Worm (Caenorhabditis elegans): ENCODE data around the gene clec-5.

clec-5 gene

ce11 chrIII:4905405-4905804, 22.0 kb upstream of the clec-5 start, which contains the start of gene F26F4.8:
Gene F26F4.8 (minus strand): TSS chrIII:4905473.
- TF ChIP-seq B0310.2 (tag; optimal IDR thresholded peaks at IDR 0.05) = no peak
- TF ChIP-seq hnd-1 (tag; optimal IDR thresholded peaks at IDR 0.05) = no peak
- TF ChIP-seq tbx-37 (GFP tag; conservative IDR thresholded peaks at IDR 0.05) = 0 out of 2 replicates have a peak, but pooled peaks have one; percentile 12
- TF ChIP-seq hmbx-1 (tag; optimal IDR thresholded peaks at IDR 0.05) = no peak
- TF ChIP-seq hmg-4 (GFP tag; optimal IDR thresholded peaks at IDR 0.05) = peak; percentile 25
- TF ChIP-seq ets-7 (tag; optimal IDR thresholded peaks at IDR 0.05) = peak; percentile 41
- TF ChIP-seq pes-1 (GFP tag; IDR thresholded peaks at IDR 0.05) = 0 out of 2 replicates have a peak, but pooled peaks have one; percentile 40
- TF ChIP-seq ceh-13 (GFP tag; optimal IDR thresholded peaks at IDR 0.05) = peak; percentile 18

ce11 chrIII:4903784-4904183, 20.4 kb upstream of the clec-5 start, which contains the start of gene kbp-2:
Gene kbp-2 (minus strand): TSS chrIII:4903884.
- TF ChIP-seq scrt-1 (GFP tag; IDR thresholded peaks at IDR 0.05) (no peak), ceh-36 (tag; optimal IDR thresholded peaks at IDR 0.05) (no peak), hnd-1 (tag; optimal IDR thresholded peaks at IDR 0.05) (no peak), hmg-4 (GFP tag; optimal IDR thresholded peaks at IDR 0.05) (no peak), ets-7 (tag; optimal IDR thresholded peaks at IDR 0.05) (no peak), aly-1 (tag; optimal IDR thresholded peaks at IDR 0.05) (no peak), tbx-37 (GFP tag; conservative IDR thresholded peaks at IDR 0.05) (no peak), sea-1 (GFP tag; conservative IDR thresholded peaks at IDR 0.05) (no peak), F13C5.2 (tag; optimal IDR thresholded peaks at IDR 0.05) (no peak), ceh-13 (GFP tag; optimal IDR thresholded peaks at IDR 0.05) (no peak), tra-4 (tag; optimal IDR thresholded peaks at IDR 0.05) (no peak), ama-1 (optimal IDR thresholded peaks at IDR 0.05) (no peak), B0310.2 (tag; optimal IDR thresholded peaks at IDR 0.05) (no peak), tbx-11 (GFP tag; IDR thresholded peaks at IDR 0.05) (no peak), pes-1 (GFP tag; IDR thresholded peaks at IDR 0.05) (no peak), flt-1 (GFP tag; IDR thresholded peaks at IDR 0.05) (no peak)

- TF ChIP-seq B0310.2 (tag; optimal IDR thresholded peaks at IDR 0.05) = no peak
Observed at ce11 chrIII:4900260-4900659, 16.9 kb upstream of the clec-5 start, which contains the start of gene tag-340. Gene tag-340 (plus strand): TSS chrIII:4900508.

- TF ChIP-seq ama-1 (optimal IDR thresholded peaks at IDR 0.05) (no peak), ets-7 (tag; optimal IDR thresholded peaks at IDR 0.05) (peak; percentile 5), hmg-4 (GFP tag; optimal IDR thresholded peaks at IDR 0.05) (peak; percentile 91), ceh-36 (tag; optimal IDR thresholded peaks at IDR 0.05) (no peak), hnd-1 (tag; optimal IDR thresholded peaks at IDR 0.05) (no peak), tra-4 (tag; optimal IDR thresholded peaks at IDR 0.05) (no peak), tbx-11 (GFP tag; IDR thresholded peaks at IDR 0.05) (no peak), F13C5.2 (tag; optimal IDR thresholded peaks at IDR 0.05) (peak; percentile 87), sea-1 (GFP tag; conservative IDR thresholded peaks at IDR 0.05) (0 out of 2 replicates have a peak, but pooled peaks have one; percentile 14), scrt-1 (GFP tag; IDR thresholded peaks at IDR 0.05) (peak; percentile 55; the same call in 1 of the 2 replicates), pes-1 (GFP tag; IDR thresholded peaks at IDR 0.05) (no peak), aly-1 (tag; optimal IDR thresholded peaks at IDR 0.05) (no peak), tbx-37 (GFP tag; conservative IDR thresholded peaks at IDR 0.05) (no peak), hmbx-1 (tag; optimal IDR thresholded peaks at IDR 0.05) (no peak), flt-1 (GFP tag; IDR thresholded peaks at IDR 0.05) (no peak), ceh-13 (GFP tag; optimal IDR thresholded peaks at IDR 0.05) (no peak), B0310.2 (tag; optimal IDR thresholded peaks at IDR 0.05) (peak; percentile 19)
Observed at ce11 chrIII:4899728-4900127, 16.3 kb upstream of the clec-5 start.

DNA sequence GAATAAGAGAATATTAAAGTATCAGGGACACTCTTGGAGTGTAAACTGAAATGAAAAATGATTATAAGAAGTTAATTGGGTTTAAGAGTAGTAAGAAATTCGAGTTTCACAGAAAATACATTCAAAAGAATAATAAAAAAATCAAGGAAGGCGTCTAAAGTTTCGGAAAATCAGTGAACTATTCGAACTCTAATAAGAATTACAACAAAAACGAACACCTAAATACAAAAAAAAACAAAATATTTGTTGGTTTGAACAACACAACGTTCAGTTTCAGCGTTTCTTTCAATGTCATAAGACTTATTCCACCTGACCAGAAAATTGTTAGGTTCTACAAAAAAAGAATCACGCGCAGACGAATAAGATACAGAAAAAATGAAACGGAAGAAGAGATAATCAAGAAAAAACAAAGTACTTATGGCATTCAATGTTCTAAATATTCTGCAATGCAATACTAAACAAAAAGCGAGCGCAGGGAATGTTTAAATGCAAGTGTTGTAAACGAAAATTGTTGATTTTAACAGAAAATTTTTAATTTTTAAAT, 15.7 kb upstream of the clec-5 start, which contains the start of gene nhl-2:
TSS of gene nhl-2 (minus strand) at position 51 of the 544 bp plus-strand sequence.
- TF ChIP-seq hmbx-1 (tag; optimal IDR thresholded peaks at IDR 0.05) = no peak
- no peak for TF ChIP-seq ama-1 (optimal IDR thresholded peaks at IDR 0.05)
- no peak for TF ChIP-seq pes-1 (GFP tag; IDR thresholded peaks at IDR 0.05)
- no peak for TF ChIP-seq ets-7 (tag; optimal IDR thresholded peaks at IDR 0.05)
- TF ChIP-seq scrt-1 (GFP tag; IDR thresholded peaks at IDR 0.05) = no peak
- no peak for TF ChIP-seq flt-1 (GFP tag; IDR thresholded peaks at IDR 0.05)
- TF ChIP-seq hmg-4 (GFP tag; optimal IDR thresholded peaks at IDR 0.05) = no peak
- TF ChIP-seq sea-1 (GFP tag; conservative IDR thresholded peaks at IDR 0.05) = no peak
- no peak for TF ChIP-seq aly-1 (tag; optimal IDR thresholded peaks at IDR 0.05)
- TF ChIP-seq ceh-13 (GFP tag; optimal IDR thresholded peaks at IDR 0.05) = no peak

ce11 chrIII:4895313-4895712, 11.9 kb upstream of the clec-5 start:
- no peak for TF ChIP-seq F13C5.2 (tag; optimal IDR thresholded peaks at IDR 0.05)
- no peak for TF ChIP-seq ceh-13 (GFP tag; optimal IDR thresholded peaks at IDR 0.05)
- no peak for TF ChIP-seq hmg-4 (GFP tag; optimal IDR thresholded peaks at IDR 0.05)
- no peak for TF ChIP-seq tra-4 (tag; optimal IDR thresholded peaks at IDR 0.05)
- TF ChIP-seq ceh-36 (tag; optimal IDR thresholded peaks at IDR 0.05) = no peak
- TF ChIP-seq ama-1 (optimal IDR thresholded peaks at IDR 0.05) = no peak
- TF ChIP-seq scrt-1 (GFP tag; IDR thresholded peaks at IDR 0.05) = no peak
- TF ChIP-seq B0310.2 (tag; optimal IDR thresholded peaks at IDR 0.05) = no peak
- no peak for TF ChIP-seq pes-1 (GFP tag; IDR thresholded peaks at IDR 0.05)
- no peak for TF ChIP-seq aly-1 (tag; optimal IDR thresholded peaks at IDR 0.05)
- no peak for TF ChIP-seq flt-1 (GFP tag; IDR thresholded peaks at IDR 0.05)
- TF ChIP-seq ets-7 (tag; optimal IDR thresholded peaks at IDR 0.05) = no peak
- no peak for TF ChIP-seq tbx-11 (GFP tag; IDR thresholded peaks at IDR 0.05)
- TF ChIP-seq hnd-1 (tag; optimal IDR thresholded peaks at IDR 0.05) = no peak
- no peak for TF ChIP-seq hmbx-1 (tag; optimal IDR thresholded peaks at IDR 0.05)
- TF ChIP-seq tbx-37 (GFP tag; conservative IDR thresholded peaks at IDR 0.05) = no peak

ce11 chrIII:4893540-4893939, 10.1 kb upstream of the clec-5 start, which contains the start of gene F26F4.6:
Gene F26F4.6 (minus strand): TSS chrIII:4893640.
- TF ChIP-seq tbx-11 (GFP tag; IDR thresholded peaks at IDR 0.05) = no peak
- TF ChIP-seq aly-1 (tag; optimal IDR thresholded peaks at IDR 0.05) = no peak
- TF ChIP-seq F13C5.2 (tag; optimal IDR thresholded peaks at IDR 0.05) = no peak
- no peak for TF ChIP-seq scrt-1 (GFP tag; IDR thresholded peaks at IDR 0.05)
- no peak for TF ChIP-seq hmbx-1 (tag; optimal IDR thresholded peaks at IDR 0.05)
- no peak for TF ChIP-seq ama-1 (optimal IDR thresholded peaks at IDR 0.05)
- no peak for TF ChIP-seq tbx-37 (GFP tag; conservative IDR thresholded peaks at IDR 0.05)
- TF ChIP-seq ceh-13 (GFP tag; optimal IDR thresholded peaks at IDR 0.05) = no peak
- no peak for TF ChIP-seq hmg-4 (GFP tag; optimal IDR thresholded peaks at IDR 0.05)
- no peak for TF ChIP-seq flt-1 (GFP tag; IDR thresholded peaks at IDR 0.05)
- TF ChIP-seq sea-1 (GFP tag; conservative IDR thresholded peaks at IDR 0.05) = no peak
- TF ChIP-seq B0310.2 (tag; optimal IDR thresholded peaks at IDR 0.05) = no peak
- TF ChIP-seq pes-1 (GFP tag; IDR thresholded peaks at IDR 0.05) = no peak
- no peak for TF ChIP-seq tra-4 (tag; optimal IDR thresholded peaks at IDR 0.05)
- TF ChIP-seq hnd-1 (tag; optimal IDR thresholded peaks at IDR 0.05) = no peak
- TF ChIP-seq ets-7 (tag; optimal IDR thresholded peaks at IDR 0.05) = no peak
- no peak for TF ChIP-seq ceh-36 (tag; optimal IDR thresholded peaks at IDR 0.05)
